Worm (Caenorhabditis elegans): Measurements from ENCODE around the gene gon-4.

gon-4 gene

DNA sequence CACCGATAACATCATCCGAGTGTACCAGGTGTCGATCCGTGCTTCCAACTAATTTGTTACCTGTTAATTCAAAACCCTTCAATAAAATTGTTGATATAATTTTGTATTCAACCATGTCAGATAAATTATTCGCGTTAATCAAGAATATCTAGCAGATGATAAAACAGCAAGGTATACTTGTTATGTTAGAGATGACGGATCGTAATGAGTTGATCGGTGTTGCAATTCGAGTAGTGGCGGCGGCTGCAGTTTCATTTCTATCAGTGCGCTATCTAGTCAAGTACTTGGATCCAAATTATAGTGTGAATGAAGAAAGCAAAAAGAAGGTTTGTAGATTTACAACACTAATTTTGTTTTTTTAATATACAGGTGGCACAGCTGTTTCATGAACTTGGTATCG is 19.8 kb upstream of the gon-4 start, which contains the start of gene mspn-1:
Gene mspn-1 (plus strand): TSS at position 190 of the 400 bp plus-strand sequence.
- TF ChIP-seq Y53G8AR.9 (GFP tag; conservative IDR thresholded peaks at IDR 0.05) (peak; percentile 74; the same call in 1 of the 2 replicates), lin-54 (GFP tag; optimal IDR thresholded peaks at IDR 0.05) (peak; percentile 43), tlf-1 (GFP tag; optimal IDR thresholded peaks at IDR 0.05) (peak; percentile 46), rcor-1 (GFP tag; IDR thresholded peaks at IDR 0.05) (peak; percentile 21; the same call in 1 of the 2 replicates), F49E8.2 (tag; optimal IDR thresholded peaks at IDR 0.05; ENCODE audit: insufficient read depth) (peak; percentile 17), F23B12.7 (tag; optimal IDR thresholded peaks at IDR 0.05; ENCODE audit: insufficient read depth) (no peak), B0336.3 (GFP tag; IDR thresholded peaks at IDR 0.05) (peak; percentile 65; the same call in 1 of the 2 replicates), F55B11.4 (tag; optimal IDR thresholded peaks at IDR 0.05; ENCODE audit: borderline replicate concordance, insufficient read depth) (no peak), snpc-3.4 (tag; optimal IDR thresholded peaks at IDR 0.05) (peak; percentile 8), snpc-1.3 (tag; optimal IDR thresholded peaks at IDR 0.05; ENCODE audit: insufficient read depth) (no peak), let-526 (GFP tag; IDR thresholded peaks at IDR 0.05) (no peak), bed-1 (GFP tag; IDR thresholded peaks at IDR 0.05) (no peak), lsl-1 (GFP tag; optimal IDR thresholded peaks at IDR 0.05) (peak; percentile 16), lin-26 (GFP tag; IDR thresholded peaks at IDR 0.05) (0 out of 2 replicates have a peak, but pooled peaks have one; percentile 48), ama-1 (optimal IDR thresholded peaks at IDR 0.05) (no peak), ama-1 (GFP tag; optimal IDR thresholded peaks at IDR 0.05) (peak in 1 of 2 experiments; percentile 37), lin-35 (GFP tag; optimal IDR thresholded peaks at IDR 0.05) (no peak), F33H1.4 (GFP tag; IDR thresholded peaks at IDR 0.05) (peak; percentile 36), snpc-1.1 (tag; optimal IDR thresholded peaks at IDR 0.05; ENCODE audit: insufficient read depth) (no peak), ceh-100 (GFP tag; IDR thresholded peaks at IDR 0.05) (no peak), nhr-27 (tag; optimal IDR thresholded peaks at IDR 0.05) (no peak), lir-1 (GFP tag; conservative IDR thresholded peaks at IDR 0.05) (no peak), madf-6 (GFP tag; IDR thresholded peaks at IDR 0.05) (peak; percentile 54; the same call in 1 of the 2 replicates), D2030.7 (GFP tag; IDR thresholded peaks at IDR 0.05) (peak; percentile 18; the same call in 1 of the 2 replicates), C17E4.6 (GFP tag; IDR thresholded peaks at IDR 0.05) (peak; percentile 52; the same call in 1 of the 2 replicates), hsf-1 (GFP tag; IDR thresholded peaks at IDR 0.05) (peak; percentile 61; the same call in 1 of the 2 replicates)

DNA sequence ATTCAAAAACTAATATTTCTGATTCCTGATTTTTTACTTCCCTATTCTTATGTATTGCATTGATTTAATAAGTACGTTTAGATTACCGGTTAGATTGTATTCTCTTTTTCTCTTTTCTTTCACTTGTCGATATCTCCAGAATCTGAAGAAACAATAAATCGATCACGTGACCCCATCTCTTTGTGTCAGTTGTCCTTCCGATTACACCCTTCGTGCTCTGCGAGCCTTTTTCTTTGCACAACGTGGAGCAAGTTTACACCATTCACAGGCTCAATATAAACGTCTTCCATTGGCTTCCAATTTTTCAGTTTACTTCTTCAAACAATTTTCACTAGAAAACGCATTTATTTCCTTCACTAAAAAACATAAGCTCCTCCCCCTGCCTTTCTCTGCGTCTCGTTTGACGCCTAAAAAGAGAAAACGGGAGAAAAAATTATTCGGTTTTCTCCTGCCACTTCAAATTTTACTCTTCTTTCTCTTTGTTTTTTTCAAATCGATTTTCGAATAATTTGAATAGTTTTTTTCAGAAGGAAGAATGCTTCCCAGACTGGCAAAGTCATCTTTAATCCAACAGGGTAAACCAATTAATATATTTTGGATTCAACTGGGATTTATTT is 17.4 kb upstream of the gon-4 start, which contains the start of gene gta-1:
Gene gta-1 (plus strand): TSS at position 528 of the 617 bp plus-strand sequence.
- TF ChIP-seq madf-3 (GFP tag; IDR thresholded peaks at IDR 0.05) (no peak), ama-1 (optimal IDR thresholded peaks at IDR 0.05) (peak; percentile 50), ama-1 (GFP tag; optimal IDR thresholded peaks at IDR 0.05) (no peak), lsl-1 (GFP tag; optimal IDR thresholded peaks at IDR 0.05) (no peak), Y56A3A.18 (GFP tag; IDR thresholded peaks at IDR 0.05) (no peak), cebp-1 (GFP tag; IDR thresholded peaks at IDR 0.05) (no peak), cebp-1 (tag; optimal IDR thresholded peaks at IDR 0.05) (peak; percentile 15), nhr-90 (tag; optimal IDR thresholded peaks at IDR 0.05) (no peak)

DNA sequence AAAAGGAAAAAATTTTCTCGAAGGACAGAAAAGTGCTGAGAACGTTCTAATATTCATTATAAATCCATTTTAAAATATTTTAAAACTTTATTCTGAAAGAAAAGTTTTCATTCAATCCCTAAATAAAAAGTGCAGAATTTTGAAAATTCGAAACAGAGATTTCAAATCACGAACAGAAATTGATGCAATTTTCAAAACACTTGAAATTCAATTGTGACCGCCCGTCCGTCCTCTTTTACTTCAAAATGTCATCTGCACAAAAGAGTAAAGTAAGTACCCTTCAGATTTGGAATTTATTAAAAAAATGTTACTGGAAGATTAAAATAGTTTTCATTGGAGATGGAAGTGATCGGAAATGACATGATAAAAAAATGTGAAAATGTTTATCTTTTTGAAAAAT is 9.1 kb upstream of the gon-4 start:
- TF ChIP-seq egl-18 (GFP tag; IDR thresholded peaks at IDR 0.05) = no peak
- no peak for TF ChIP-seq F57C9.4 (tag; optimal IDR thresholded peaks at IDR 0.05)
- TF ChIP-seq nfyb-1 (GFP tag; IDR thresholded peaks at IDR 0.05) = no peak
- no peak for TF ChIP-seq egrh-3 (GFP tag; IDR thresholded peaks at IDR 0.05)
- TF ChIP-seq F39B2.1 (GFP tag; IDR thresholded peaks at IDR 0.05) = no peak
- no peak for TF ChIP-seq lin-54 (GFP tag; optimal IDR thresholded peaks at IDR 0.05)
- TF ChIP-seq aptf-3 (GFP tag; IDR thresholded peaks at IDR 0.05) = no peak
- no peak for TF ChIP-seq T26A5.8 (tag; optimal IDR thresholded peaks at IDR 0.05)
- no peak for TF ChIP-seq rcor-1 (GFP tag; IDR thresholded peaks at IDR 0.05)
- TF ChIP-seq pbrm-1 (GFP tag; IDR thresholded peaks at IDR 0.05) = no peak
- no peak for TF ChIP-seq T07F8.4 (tag; optimal IDR thresholded peaks at IDR 0.05)
- TF ChIP-seq madf-10 (tag; optimal IDR thresholded peaks at IDR 0.05) = no peak
- TF ChIP-seq attf-6 (GFP tag; IDR thresholded peaks at IDR 0.05) = no peak
- TF ChIP-seq dpff-1 (tag; optimal IDR thresholded peaks at IDR 0.05) = no peak
- no peak for TF ChIP-seq hmg-20 (GFP tag; IDR thresholded peaks at IDR 0.05)
- no peak for TF ChIP-seq nhr-27 (tag; optimal IDR thresholded peaks at IDR 0.05)
- no peak for TF ChIP-seq rec-8 (tag; optimal IDR thresholded peaks at IDR 0.05)

Data from whole organism, young adult.